Worm (Caenorhabditis elegans) whole organism, L2 larva: Measurements from ENCODE around the gene nmr-1.

Experiments used
- ama-1 ChIP-seq: fragments of 150-350 bp; optimal IDR thresholded peaks from 2 replicates; lab custom pipeline; 2018; ENCODE audit warnings: inconsistent platforms
- elt-3 ChIP-seq: sonication (generic microtip); optimal IDR thresholded peaks from 2 replicates; lab custom pipeline; 2017; ENCODE audit warnings: missing biosample characterization, missing genetic modification characterization
- fos-1 ChIP-seq: fragments of 150-350 bp; optimal IDR thresholded peaks from 2 replicates; lab custom pipeline; 2014; ENCODE audit warnings: missing biosample characterization, missing genetic modification characterization
- nhr-23 ChIP-seq: fragments of 150-350 bp; optimal IDR thresholded peaks from 2 replicates; lab custom pipeline; 2014; ENCODE audit warnings: missing biosample characterization, missing genetic modification reagents, missing genetic modification characterization
- nhr-237 ChIP-seq: fragments of 150-350 bp; optimal IDR thresholded peaks from 2 replicates; lab custom pipeline; 2014; ENCODE audit warnings: missing biosample characterization, missing genetic modification characterization
- unc-62 ChIP-seq: fragments of 150-350 bp; optimal IDR thresholded peaks from 2 replicates; lab custom pipeline; 2014; ENCODE audit warnings: missing biosample characterization, missing genetic modification reagents, missing genetic modification characterization
- ztf-4 ChIP-seq: fragments of 150-350 bp; optimal IDR thresholded peaks from 2 replicates; lab custom pipeline; 2014; ENCODE audit warnings: missing biosample characterization, missing genetic modification characterization

ce11 chrII:5449219-5449618 lies 2.8 kb upstream of the nmr-1 start:
- no peak for TF ChIP-seq elt-3
- TF ChIP-seq fos-1 (tag; lab: Kevin White, UChicago), result no peak
- no peak for TF ChIP-seq nhr-237
- no peak for TF ChIP-seq unc-62
- no peak for TF ChIP-seq nhr-23 (tag; lab: Kevin White, UChicago)
- TF ChIP-seq ztf-4 (tag; lab: Kevin White, UChicago), result no peak
- no peak for TF ChIP-seq ama-1
